Fruit fly (Drosophila melanogaster) whole organism, prepupa: ENCODE data around the gene Tdrd3.

ENCODE experiments used
- CG11762 ChIP-seq: fragments of 200-800 bp; sonication (Bioruptor generic); optimal IDR thresholded peaks from 3 replicates; lab custom pipeline; 2016; ENCODE audit warnings: missing biosample characterization, missing genetic modification characterization; ENCODE audit not compliant: insufficient read depth
- CG1621 ChIP-seq: fragments of 200-800 bp; sonication (Bioruptor generic); optimal IDR thresholded peaks from 3 replicates; lab custom pipeline; 2018; ENCODE audit warnings: missing biosample characterization, mild to moderate bottlenecking, missing genetic modification characterization
- CG6854 ChIP-seq: fragments of 200-800 bp; sonication (Bioruptor generic); optimal IDR thresholded peaks from 2 replicates; lab custom pipeline; 2017; ENCODE audit warnings: missing biosample characterization, mild to moderate bottlenecking, missing genetic modification characterization
- Sox102F ChIP-seq: fragments of 200-800 bp; sonication (Bioruptor generic); optimal IDR thresholded peaks from 2 replicates; lab custom pipeline; 2016; ENCODE audit warnings: missing biosample characterization, mild to moderate bottlenecking, missing genetic modification characterization

dm6 chr3L:14783363-14783627 lies 3.3 kb upstream of the Tdrd3 start:
- TF ChIP-seq CG11762 (GFP tag; lab: Kevin White, UChicago) (no peak), CG6854 (no peak), Sox102F (GFP tag; lab: Kevin White, UChicago) (no peak), CG1621 (tag; lab: Kevin White, UChicago) (no peak)
